Worm (Caenorhabditis elegans) whole organism, L4 larva: ENCODE results near the gene dmsr-5.

Experiments used
- D1046.2 ChIP-seq: fragments of 200-800 bp; sonication (Bioruptor generic); IDR thresholded peaks from 2 replicates; pipeline ENCODE4 v1.3.6; 2022; ENCODE audit warnings: missing genetic modification characterization, missing compliant biosample characterization
- F10B5.3 ChIP-seq: sonication (generic microtip); optimal IDR thresholded peaks from 2 replicates; lab custom pipeline; 2016; ENCODE audit warnings: mild to moderate bottlenecking, missing genetic modification characterization, missing compliant biosample characterization
- F44E2.7 ChIP-seq: fragments of 200-800 bp; sonication (Bioruptor generic); IDR thresholded peaks from 2 replicates; pipeline ENCODE4 v2.1.2; 2022; ENCODE audit warnings: missing genetic modification characterization, missing compliant biosample characterization
- T26A8.4 ChIP-seq: fragments of 200-800 bp; sonication (Bioruptor generic); IDR thresholded peaks from 2 replicates; pipeline ENCODE4 v1.3.6; 2022; ENCODE audit warnings: missing genetic modification characterization, missing compliant biosample characterization
- Y48G9A.11 ChIP-seq: fragments of 200-800 bp; sonication (Bioruptor generic); IDR thresholded peaks from 2 replicates; pipeline ENCODE4 v1.3.6; 2022; ENCODE audit warnings: missing genetic modification reagents, missing genetic modification characterization, missing compliant biosample characterization
- ZK337.2 ChIP-seq: fragments of 200-800 bp; sonication (Bioruptor generic); IDR thresholded peaks from 2 replicates; pipeline ENCODE4 v1.3.6; 2022; ENCODE audit warnings: missing genetic modification reagents, missing genetic modification characterization, missing compliant biosample characterization
- aha-1 ChIP-seq: fragments of 150-350 bp; peaks from one replicate; lab custom pipeline; 2014; ENCODE audit warnings: missing biosample characterization, missing genetic modification characterization
- aly-2 ChIP-seq: sonication (generic microtip); optimal IDR thresholded peaks from 2 replicates; lab custom pipeline; 2018; ENCODE audit warnings: missing biosample characterization, missing genetic modification characterization
- ama-1 ChIP-seq: fragments of 150-350 bp; optimal IDR thresholded peaks from 2 replicates; lab custom pipeline; 2014; ENCODE audit warnings: inconsistent platforms, mixed read lengths
- ceh-44 ChIP-seq: fragments of 200-800 bp; sonication (Bioruptor generic); IDR thresholded peaks from 2 replicates; pipeline ENCODE4 v1.3.6; 2022; ENCODE audit warnings: missing genetic modification reagents, missing genetic modification characterization, missing compliant biosample characterization
- ceh-62 ChIP-seq: sonication (generic microtip); optimal IDR thresholded peaks from 2 replicates; lab custom pipeline; 2017; ENCODE audit warnings: missing biosample characterization, missing genetic modification characterization
- cey-2 ChIP-seq: sonication (generic microtip); optimal IDR thresholded peaks from 3 replicates; lab custom pipeline; 2017; ENCODE audit warnings: missing genetic modification characterization, mild to moderate bottlenecking, missing compliant biosample characterization, antibody characterized with exemption, borderline replicate concordance; ENCODE audit not compliant: insufficient read depth
- ctbp-1 ChIP-seq: fragments of 200-800 bp; sonication (Bioruptor generic); IDR thresholded peaks from 2 replicates; pipeline ENCODE4 v1.3.6; 2022; ENCODE audit warnings: missing genetic modification reagents, missing genetic modification characterization, missing compliant biosample characterization
- daf-16 ChIP-seq, 3 experiments: sonication (generic microtip); optimal IDR thresholded peaks; 2 replicates each; lab custom pipeline; 2016 to 2017; ENCODE audit warnings: missing genetic modification characterization in 3 of 3, missing genetic modification reagents in 3 of 3, mild to moderate bottlenecking in 2 of 3, missing compliant biosample characterization in 2 of 3, missing biosample characterization in 1 of 3, moderate library complexity in 1 of 3
- daf-19 ChIP-seq: fragments of 200-800 bp; sonication (Bioruptor generic); conservative IDR thresholded peaks from 2 replicates; pipeline ENCODE4 v1.3.6; 2022; ENCODE audit warnings: missing genetic modification characterization, missing compliant biosample characterization
- dve-1 ChIP-seq: sonication (generic microtip); optimal IDR thresholded peaks from 2 replicates; lab custom pipeline; 2017; ENCODE audit warnings: antibody characterized with exemption, mild to moderate bottlenecking, missing genetic modification characterization, missing compliant biosample characterization; ENCODE audit not compliant: insufficient read depth
- fos-1 ChIP-seq: fragments of 150-350 bp; optimal IDR thresholded peaks from 2 replicates; lab custom pipeline; 2014; ENCODE audit warnings: missing biosample characterization, missing genetic modification characterization
- hlh-11 ChIP-seq: fragments of 200-800 bp; sonication (Bioruptor generic); optimal IDR thresholded peaks from 2 replicates; lab custom pipeline; 2018; ENCODE audit warnings: mild to moderate bottlenecking, missing genetic modification characterization, missing compliant biosample characterization
- hlh-30 ChIP-seq: sonication (generic microtip); optimal IDR thresholded peaks from 2 replicates; lab custom pipeline; 2017; ENCODE audit warnings: antibody characterized with exemption, mild to moderate bottlenecking, missing genetic modification characterization, missing compliant biosample characterization; ENCODE audit not compliant: insufficient read depth
- hmg-1.1 ChIP-seq: fragments of 200-800 bp; sonication (Bioruptor generic); IDR thresholded peaks from 2 replicates; pipeline ENCODE4 v1.3.6; 2022; ENCODE audit warnings: missing genetic modification reagents, missing genetic modification characterization, missing compliant biosample characterization
- jun-1 ChIP-seq: fragments of 150-350 bp; optimal IDR thresholded peaks from 2 replicates; lab custom pipeline; 2014; ENCODE audit warnings: missing biosample characterization, missing genetic modification reagents, missing genetic modification characterization
- lim-7 ChIP-seq: fragments of 200-800 bp; sonication (Bioruptor generic); IDR thresholded peaks from 2 replicates; pipeline ENCODE4 v1.3.6; 2022; ENCODE audit warnings: missing genetic modification characterization, missing compliant biosample characterization
- lin-1 ChIP-seq: fragments of 200-800 bp; sonication (Bioruptor generic); IDR thresholded peaks from 2 replicates; pipeline ENCODE4 v1.3.6; 2022; ENCODE audit warnings: missing genetic modification reagents, missing genetic modification characterization, missing compliant biosample characterization
- lir-3 ChIP-seq: sonication (generic microtip); optimal IDR thresholded peaks from 2 replicates; lab custom pipeline; 2016; ENCODE audit warnings: mild to moderate bottlenecking, missing genetic modification characterization, missing compliant biosample characterization
- mdt-29 ChIP-seq: fragments of 200-800 bp; sonication (Bioruptor generic); IDR thresholded peaks from 2 replicates; pipeline ENCODE4 v1.3.6; 2022; ENCODE audit warnings: missing genetic modification reagents, missing genetic modification characterization, missing compliant biosample characterization
- mxl-2 ChIP-seq: fragments of 200-800 bp; sonication (Bioruptor generic); conservative IDR thresholded peaks from 2 replicates; pipeline ENCODE4 v1.3.6; 2022; ENCODE audit warnings: missing genetic modification reagents, missing genetic modification characterization, missing compliant biosample characterization
- mxl-3 ChIP-seq: fragments of 200-800 bp; sonication (Bioruptor generic); optimal IDR thresholded peaks from 2 replicates; lab custom pipeline; 2018; ENCODE audit warnings: mild to moderate bottlenecking, missing genetic modification characterization, missing compliant biosample characterization
- nhr-10 ChIP-seq: fragments of 150-350 bp; optimal IDR thresholded peaks from 2 replicates; lab custom pipeline; 2014; ENCODE audit warnings: missing biosample characterization, missing genetic modification characterization
- nhr-102 ChIP-seq: sonication (generic microtip); optimal IDR thresholded peaks from 2 replicates; lab custom pipeline; 2016; ENCODE audit warnings: mild to moderate bottlenecking, missing genetic modification characterization, moderate library complexity, missing compliant biosample characterization
- nhr-11 ChIP-seq: fragments of 150-350 bp; optimal IDR thresholded peaks from 2 replicates; lab custom pipeline; 2014; ENCODE audit warnings: missing biosample characterization, missing genetic modification characterization
- nhr-237 ChIP-seq: sonication (generic microtip); optimal IDR thresholded peaks from 2 replicates; lab custom pipeline; 2017; ENCODE audit warnings: missing biosample characterization, missing genetic modification characterization
- nhr-25 ChIP-seq: sonication (generic microtip); optimal IDR thresholded peaks from 2 replicates; lab custom pipeline; 2017; ENCODE audit warnings: missing genetic modification characterization, mild to moderate bottlenecking, missing compliant biosample characterization, antibody characterized with exemption, moderate library complexity, borderline replicate concordance; ENCODE audit not compliant: insufficient read depth
- nhr-28 ChIP-seq: fragments of 150-350 bp; optimal IDR thresholded peaks from 2 replicates; lab custom pipeline; 2014; ENCODE audit warnings: missing biosample characterization, missing genetic modification characterization
- nhr-76 ChIP-seq: fragments of 150-350 bp; optimal IDR thresholded peaks from 2 replicates; lab custom pipeline; 2014; ENCODE audit warnings: missing biosample characterization, missing genetic modification characterization
- nhr-77 ChIP-seq: fragments of 150-350 bp; optimal IDR thresholded peaks from 2 replicates; lab custom pipeline; 2014; ENCODE audit warnings: missing biosample characterization, missing genetic modification characterization
- saeg-2 ChIP-seq: fragments of 200-800 bp; sonication (Bioruptor generic); IDR thresholded peaks from 2 replicates; pipeline ENCODE4 v1.3.6; 2022; ENCODE audit warnings: missing genetic modification reagents, missing genetic modification characterization, missing compliant biosample characterization
- set-16 ChIP-seq: fragments of 200-800 bp; sonication (Bioruptor generic); IDR thresholded peaks from 2 replicates; pipeline ENCODE4 v1.3.6; 2022; ENCODE audit warnings: missing genetic modification reagents, missing genetic modification characterization, missing compliant biosample characterization
- tra-1 ChIP-seq: fragments of 200-800 bp; sonication (Bioruptor generic); IDR thresholded peaks from 2 replicates; pipeline ENCODE4 v1.3.6; 2022; ENCODE audit warnings: missing genetic modification reagents, missing genetic modification characterization, missing compliant biosample characterization
- unc-62 ChIP-seq, 3 experiments: fragments of 150-350 bp in 1 of 3; sonication (generic microtip); optimal IDR thresholded peaks in 2 of 3; peaks in 1 of 3; 1 replicate in 1 of 3; 2 replicates in 2 of 3; lab custom pipeline; 2014 to 2017; ENCODE audit warnings: missing biosample characterization in 3 of 3, missing genetic modification characterization in 3 of 3, missing genetic modification reagents in 3 of 3, missing genotype in 1 of 3
- zfp-2 ChIP-seq: sonication (generic microtip); optimal IDR thresholded peaks from 2 replicates; lab custom pipeline; 2016; ENCODE audit warnings: mild to moderate bottlenecking, missing genetic modification characterization, missing compliant biosample characterization
- zfp-3 ChIP-seq: fragments of 200-800 bp; sonication (Bioruptor generic); conservative IDR thresholded peaks from 2 replicates; pipeline ENCODE4 v1.3.6; 2022; ENCODE audit warnings: missing genetic modification reagents, missing genetic modification characterization, missing compliant biosample characterization
- zip-11 ChIP-seq: fragments of 200-800 bp; sonication (Bioruptor generic); IDR thresholded peaks from 2 replicates; pipeline ENCODE4 v1.3.6; 2022; ENCODE audit warnings: missing genetic modification characterization, missing compliant biosample characterization
- ztf-11 ChIP-seq: fragments of 150-350 bp; optimal IDR thresholded peaks from 2 replicates; lab custom pipeline; 2014; ENCODE audit warnings: missing biosample characterization, missing genetic modification characterization

The dmsr-5 gene

DNA sequence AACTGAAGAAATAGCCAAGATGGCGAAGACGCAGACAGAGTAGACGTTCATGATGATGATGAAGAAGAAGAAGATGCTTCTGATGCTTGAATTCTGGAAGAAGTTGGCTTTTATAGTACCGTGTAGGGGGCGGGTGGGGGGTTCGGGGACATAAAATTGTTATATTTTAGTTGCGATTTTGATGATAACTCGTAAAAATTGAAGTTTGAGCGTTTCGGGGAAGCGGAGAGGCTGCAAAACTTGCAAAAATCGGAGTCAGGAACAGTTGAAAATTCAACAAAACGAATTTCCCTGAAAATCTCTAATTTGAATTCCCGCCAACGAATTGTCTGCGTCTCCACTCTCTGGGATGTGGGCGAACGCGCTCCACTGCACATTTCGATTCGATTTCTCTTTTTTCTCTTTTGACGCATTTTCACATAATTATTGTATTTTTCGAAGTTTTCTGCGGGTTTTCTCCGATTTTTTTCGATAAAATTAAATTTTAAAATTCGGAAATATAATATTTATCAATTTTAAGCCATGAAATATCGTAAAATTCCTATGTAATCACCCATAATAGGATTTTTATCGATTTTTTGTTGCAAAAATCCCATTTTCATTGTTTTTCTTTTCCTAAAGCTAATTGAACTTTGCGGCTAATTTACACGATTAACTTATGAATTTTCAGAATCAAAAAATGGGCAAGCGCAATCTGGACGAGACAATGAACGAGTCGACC is 12.7 kb upstream of the dmsr-5 start, which contains the start of the genes fipr-17 and Y48A6B.3 (continued):
- TF ChIP-seq nhr-237 (tag; lab: Kevin White, UChicago): no peak
- no peak for TF ChIP-seq lim-7
- no peak for TF ChIP-seq jun-1
- peak; percentile 59 for TF ChIP-seq hlh-30 (tag; lab: Kevin White, UChicago)
- no peak for TF ChIP-seq mxl-3
- TF ChIP-seq nhr-102 (tag; lab: Kevin White, UChicago): peak; percentile 19

DNA sequence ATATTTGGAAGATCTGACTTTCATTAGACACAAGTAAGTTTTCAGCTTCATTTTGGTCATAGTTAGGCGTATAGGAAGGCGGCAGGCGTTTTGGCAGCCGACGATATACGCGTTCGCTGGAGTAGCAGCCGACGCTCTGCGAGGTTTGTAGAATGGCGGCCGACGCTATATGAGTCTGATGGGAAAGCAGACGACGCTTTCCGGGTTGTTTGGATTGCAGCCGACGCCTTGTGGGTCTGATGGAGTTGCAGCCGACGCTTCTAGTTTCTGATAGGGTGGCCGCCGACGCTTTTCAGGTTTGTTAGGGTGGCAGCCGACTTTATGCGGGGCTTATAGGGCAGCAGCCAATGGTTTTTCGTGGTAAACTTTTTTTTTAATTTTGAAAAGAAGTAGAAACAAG is 7.8 kb upstream of the dmsr-5 start:
- TF ChIP-seq set-16 (GFP tag; lab: Robert Waterston, UW): peak; percentile 52
- no peak for TF ChIP-seq mdt-29
- TF ChIP-seq hlh-11 (tag; lab: Kevin White, UChicago): no peak
- no peak for TF ChIP-seq unc-62 (GFP tag; optimal IDR thresholded peaks at IDR 0.05 in 1 of 2; lab: Kevin White, UChicago)
- TF ChIP-seq unc-62 (tag; optimal IDR thresholded peaks at IDR 0.05; lab: Kevin White, UChicago): no peak
- no peak for TF ChIP-seq lir-3
- TF ChIP-seq cey-2: no peak
- no peak for TF ChIP-seq ceh-62
- TF ChIP-seq T26A8.4 (GFP tag; lab: Robert Waterston, UW): no peak

DNA sequence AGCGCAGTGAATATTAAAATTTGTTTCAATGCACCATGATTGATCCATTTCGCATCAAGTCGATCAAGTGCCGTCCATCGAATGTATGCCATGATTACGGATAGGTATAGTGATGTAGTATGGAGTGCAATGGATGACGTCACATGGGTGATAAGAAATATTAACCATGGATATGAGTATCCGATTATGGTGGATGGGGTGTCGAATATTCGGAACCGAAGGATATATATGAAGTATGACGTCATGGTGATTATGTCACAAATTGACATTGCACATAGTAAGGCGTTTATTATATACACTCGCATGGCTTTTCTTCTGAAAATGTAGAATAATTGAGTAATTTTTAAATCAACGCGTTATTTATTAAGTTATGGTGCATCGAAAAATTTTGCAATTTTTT is 971 bp downstream of the dmsr-5 start:
- TF ChIP-seq F44E2.7 (GFP tag; lab: Robert Waterston, UW) (no peak), mxl-2 (GFP tag; lab: Robert Waterston, UW) (no peak)

DNA sequence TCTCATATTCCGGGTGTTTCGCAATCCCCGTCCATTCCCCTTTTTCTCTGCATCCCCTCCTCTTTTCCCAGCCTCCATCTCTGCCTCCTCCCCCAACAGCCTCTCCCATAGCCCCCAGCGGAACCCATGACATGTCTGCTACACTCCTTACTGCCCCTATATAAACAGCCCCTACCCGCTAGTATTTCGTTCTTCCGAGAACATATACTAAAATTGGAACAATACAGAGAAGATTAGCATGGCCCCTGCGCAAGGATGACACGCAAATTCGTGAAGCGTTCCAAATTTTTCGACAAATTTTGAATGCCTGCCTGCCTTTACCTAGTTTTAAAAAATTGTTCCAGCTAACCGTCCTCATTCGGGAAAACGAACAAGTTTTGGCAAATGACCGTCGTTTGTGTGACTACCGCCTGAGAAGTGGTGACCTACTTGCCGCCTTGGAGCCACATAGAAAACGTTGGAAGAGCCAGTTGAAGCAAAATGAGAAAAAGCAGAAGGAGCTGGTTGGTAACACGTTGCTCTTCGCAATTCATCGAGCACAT is 5.5 kb downstream of the dmsr-5 start:
- TF ChIP-seq hmg-1.1 (GFP tag; lab: Robert Waterston, UW) (peak; percentile 99), saeg-2 (peak; percentile 94), nhr-28 (tag; lab: Kevin White, UChicago) (peak; percentile 66), zfp-3 (peak; percentile 95), F10B5.3 (peak; percentile 91), zfp-2 (tag; lab: Kevin White, UChicago) (peak; percentile 80), nhr-25 (tag; lab: Kevin White, UChicago) (peak; percentile 91), Y48G9A.11 (GFP tag; lab: Robert Waterston, UW) (peak; percentile 91), ZK337.2 (peak; percentile 92), dve-1 (tag; lab: Kevin White, UChicago) (peak; percentile 99), zip-11 (GFP tag; lab: Robert Waterston, UW) (peak; percentile 84), D1046.2 (GFP tag; lab: Robert Waterston, UW) (peak; percentile 96), nhr-102 (tag; lab: Kevin White, UChicago) (peak; percentile 96), ceh-62 (no peak), cey-2 (peak; percentile 80), ama-1 (lab: Kevin White, UChicago) (peak; percentile 55), mdt-29 (peak; percentile 93), nhr-11 (peak; percentile 90), aha-1 (peak; percentile 100), tra-1 (GFP tag; lab: Robert Waterston, UW) (peak; percentile 97), daf-16 (GFP tag; optimal IDR thresholded peaks at IDR 0.05; lab: Kevin White, UChicago) (peak; percentile 89 to 92), daf-16 (tag; optimal IDR thresholded peaks at IDR 0.05; lab: Kevin White, UChicago) (peak; percentile 87), ztf-11 (tag; lab: Kevin White, UChicago) (no peak), fos-1 (no peak), nhr-77 (tag; lab: Kevin White, UChicago) (peak; percentile 76), ceh-44 (peak; percentile 97), aly-2 (no peak), daf-19 (GFP tag; lab: Robert Waterston, UW) (peak; percentile 97), lin-1 (GFP tag; lab: Robert Waterston, UW) (peak; percentile 94), nhr-76 (tag; lab: Kevin White, UChicago) (no peak), nhr-10 (tag; lab: Kevin White, UChicago) (peak; percentile 74), ctbp-1 (peak; percentile 98), mxl-2 (GFP tag; lab: Robert Waterston, UW) (peak; percentile 91)
